Worm (Caenorhabditis elegans) whole organism, L2 larva: Measurements from ENCODE around the gene mdf-1.
A peak's percentile ranks its signal among the peaks of the same experiment; 100 is the strongest.

Source experiments
- C34F6.9 ChIP-seq: fragments of 150-350 bp; optimal IDR thresholded peaks from 2 replicates; lab custom pipeline; 2014; ENCODE audit warnings: missing biosample characterization, missing genetic modification characterization
- F13H6.1 ChIP-seq: sonication (generic microtip); optimal IDR thresholded peaks from 2 replicates; lab custom pipeline; 2016; ENCODE audit warnings: missing genetic modification characterization, missing compliant biosample characterization
- R02D3.7 ChIP-seq: fragments of 150-350 bp; optimal IDR thresholded peaks from 2 replicates; lab custom pipeline; 2014; ENCODE audit warnings: missing biosample characterization, missing genetic modification characterization
- Y55F3AM.14 ChIP-seq: fragments of 200-800 bp; sonication (Bioruptor generic); optimal IDR thresholded peaks from 2 replicates; lab custom pipeline; 2018; ENCODE audit warnings: mild to moderate bottlenecking, missing genetic modification characterization, missing compliant biosample characterization
- ZK546.5 ChIP-seq: sonication (generic microtip); optimal IDR thresholded peaks from 2 replicates; lab custom pipeline; 2017; ENCODE audit warnings: missing biosample characterization, missing genetic modification characterization
- alr-1 ChIP-seq: fragments of 150-350 bp; optimal IDR thresholded peaks from 2 replicates; lab custom pipeline; 2014; ENCODE audit warnings: missing biosample characterization, missing genetic modification characterization
- aly-2 ChIP-seq: fragments of 150-350 bp; optimal IDR thresholded peaks from 2 replicates; lab custom pipeline; 2014; ENCODE audit warnings: missing biosample characterization, missing genetic modification characterization
- blmp-1 ChIP-seq: sonication (generic microtip); optimal IDR thresholded peaks from 2 replicates; lab custom pipeline; 2017; ENCODE audit warnings: missing genetic modification characterization, mild to moderate bottlenecking, missing compliant biosample characterization, antibody characterized with exemption, moderate library complexity; ENCODE audit not compliant: insufficient read depth
- ceh-82 ChIP-seq: fragments of 150-350 bp; optimal IDR thresholded peaks from 2 replicates; lab custom pipeline; 2014; ENCODE audit warnings: missing biosample characterization, missing genetic modification characterization
- crh-2 ChIP-seq: sonication (generic microtip); optimal IDR thresholded peaks from 2 replicates; lab custom pipeline; 2017; ENCODE audit warnings: missing biosample characterization, missing genetic modification characterization
- dmd-4 ChIP-seq: sonication (generic microtip); optimal IDR thresholded peaks from 2 replicates; lab custom pipeline; 2017; ENCODE audit warnings: missing biosample characterization, missing genetic modification characterization
- elt-1 ChIP-seq: fragments of 150-350 bp; optimal IDR thresholded peaks from 2 replicates; lab custom pipeline; 2014; ENCODE audit warnings: missing biosample characterization, missing genetic modification characterization
- elt-3 ChIP-seq: sonication (generic microtip); optimal IDR thresholded peaks from 2 replicates; lab custom pipeline; 2017; ENCODE audit warnings: missing biosample characterization, missing genetic modification characterization
- fos-1 ChIP-seq: fragments of 150-350 bp; optimal IDR thresholded peaks from 2 replicates; lab custom pipeline; 2014; ENCODE audit warnings: missing biosample characterization, missing genetic modification characterization
- gmeb-1 ChIP-seq: fragments of 150-350 bp; optimal IDR thresholded peaks from 2 replicates; lab custom pipeline; 2014; ENCODE audit warnings: missing biosample characterization, missing genetic modification characterization
- lin-39 ChIP-seq: fragments of 150-350 bp; optimal IDR thresholded peaks from 2 replicates; lab custom pipeline; 2014; ENCODE audit warnings: missing biosample characterization, missing genetic modification reagents, missing genetic modification characterization
- lsy-2 ChIP-seq, 2 experiments: fragments of 150-350 bp in 1 of 2; sonication (generic microtip) in 1 of 2; optimal IDR thresholded peaks; 2 replicates each; lab custom pipeline; 2014 to 2017; ENCODE audit warnings: missing biosample characterization in 2 of 2, missing genetic modification characterization in 2 of 2
- nhr-10 ChIP-seq: sonication (generic microtip); optimal IDR thresholded peaks from 2 replicates; lab custom pipeline; 2017; ENCODE audit warnings: missing biosample characterization, missing genetic modification characterization
- nhr-11 ChIP-seq: fragments of 150-350 bp; optimal IDR thresholded peaks from 2 replicates; lab custom pipeline; 2014; ENCODE audit warnings: missing biosample characterization, missing genetic modification characterization
- nhr-129 ChIP-seq: fragments of 150-350 bp; optimal IDR thresholded peaks from 2 replicates; lab custom pipeline; 2014; ENCODE audit warnings: missing biosample characterization, missing genetic modification characterization
- nhr-23 ChIP-seq: fragments of 150-350 bp; optimal IDR thresholded peaks from 2 replicates; lab custom pipeline; 2014; ENCODE audit warnings: missing biosample characterization, missing genetic modification reagents, missing genetic modification characterization
- nhr-25 ChIP-seq: fragments of 150-350 bp; sonication (generic microtip); optimal IDR thresholded peaks from 3 replicates; lab custom pipeline; 2014; ENCODE audit warnings: missing biosample characterization, missing genetic modification characterization
- nhr-6 ChIP-seq: fragments of 150-350 bp; optimal IDR thresholded peaks from 2 replicates; lab custom pipeline; 2014; ENCODE audit warnings: missing biosample characterization, missing genetic modification characterization
- nhr-77 ChIP-seq: fragments of 150-350 bp; optimal IDR thresholded peaks from 2 replicates; lab custom pipeline; 2014; ENCODE audit warnings: missing biosample characterization, missing genetic modification characterization
- skn-1 ChIP-seq: sonication (generic microtip); optimal IDR thresholded peaks from 2 replicates; lab custom pipeline; 2017; ENCODE audit warnings: missing biosample characterization, missing genetic modification characterization
- sma-9 ChIP-seq, 2 experiments: fragments of 150-350 bp in 1 of 2; sonication (generic microtip) in 1 of 2; optimal IDR thresholded peaks; 2 replicates each; lab custom pipeline; 2014 to 2016; ENCODE audit warnings: missing genetic modification characterization in 2 of 2, mild to moderate bottlenecking in 1 of 2, missing biosample characterization in 1 of 2, missing compliant biosample characterization in 1 of 2, missing genetic modification reagents in 1 of 2, moderate library complexity in 1 of 2
- snpc-4 ChIP-seq: fragments of 150-350 bp; optimal IDR thresholded peaks from 2 replicates; lab custom pipeline; 2014; ENCODE audit warnings: missing biosample characterization, missing genetic modification characterization
- unc-39 ChIP-seq: fragments of 150-350 bp; optimal IDR thresholded peaks from 2 replicates; lab custom pipeline; 2014; ENCODE audit warnings: missing biosample characterization, missing genetic modification characterization
- unc-62 ChIP-seq: fragments of 150-350 bp; optimal IDR thresholded peaks from 2 replicates; lab custom pipeline; 2014; ENCODE audit warnings: missing biosample characterization, missing genetic modification reagents, missing genetic modification characterization
- ztf-11 ChIP-seq: sonication (generic microtip); optimal IDR thresholded peaks from 2 replicates; lab custom pipeline; 2017; ENCODE audit warnings: missing biosample characterization, missing genetic modification characterization
- ztf-4 ChIP-seq: fragments of 150-350 bp; optimal IDR thresholded peaks from 2 replicates; lab custom pipeline; 2014; ENCODE audit warnings: missing biosample characterization, missing genetic modification characterization

mdf-1 gene

DNA sequence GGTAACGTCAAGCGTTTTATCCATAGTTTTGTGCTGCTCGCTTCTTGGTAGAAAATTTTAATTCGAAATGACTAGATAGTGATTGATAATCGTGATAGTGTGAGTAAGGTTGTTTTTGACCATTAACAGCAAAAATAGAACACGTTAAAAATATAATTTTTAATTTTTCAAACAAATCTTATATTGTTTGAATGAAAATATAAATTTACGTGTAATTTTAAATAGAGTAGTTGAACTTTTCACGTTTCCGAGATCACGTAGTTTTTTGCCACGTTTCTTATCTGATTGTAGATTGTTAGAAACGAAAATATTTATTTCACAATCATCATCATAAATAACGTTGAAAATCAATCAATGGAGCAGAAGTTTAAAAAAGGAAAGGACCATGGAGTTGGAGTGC, 12.5 kb downstream of the mdf-1 start, which contains the start of the genes C50F4.10 and pfk-1.2:
Gene C50F4.10, minus strand, starts transcription at position 101 of the 400 bp plus-strand sequence.
Gene pfk-1.2, plus strand, starts transcription at position 325 of the 400 bp plus-strand sequence.
- TF ChIP-seq unc-62 (GFP tag; lab: Kevin White, UChicago): no peak
- TF ChIP-seq C34F6.9 (tag; lab: Kevin White, UChicago): no peak
- TF ChIP-seq ztf-4 (tag; lab: Kevin White, UChicago): no peak
- no peak for TF ChIP-seq snpc-4 (tag; lab: Kevin White, UChicago)
- TF ChIP-seq F13H6.1 (tag; lab: Kevin White, UChicago): no peak
- no peak for TF ChIP-seq ceh-82 (tag; lab: Kevin White, UChicago)
- TF ChIP-seq nhr-10 (tag; lab: Kevin White, UChicago): no peak
- TF ChIP-seq alr-1 (tag; lab: Kevin White, UChicago): no peak
- no peak for TF ChIP-seq blmp-1
- no peak for TF ChIP-seq dmd-4 (tag; lab: Kevin White, UChicago)
- TF ChIP-seq nhr-11 (tag; lab: Kevin White, UChicago): no peak
- TF ChIP-seq nhr-77: no peak
- no peak for TF ChIP-seq R02D3.7 (tag; lab: Kevin White, UChicago)

ce11 chrV:9527984-9528383, 16.0 kb downstream of the mdf-1 start:
- TF ChIP-seq nhr-6 (tag; lab: Kevin White, UChicago) (no peak), Y55F3AM.14 (no peak), nhr-23 (tag; lab: Kevin White, UChicago) (no peak), blmp-1 (no peak), elt-3 (tag; lab: Kevin White, UChicago) (no peak), snpc-4 (tag; lab: Kevin White, UChicago) (no peak), ZK546.5 (tag; lab: Kevin White, UChicago) (no peak)
- TF ChIP-seq, all 48 proteins: peak for 0

ce11 chrV:9527337-9527736, 16.7 kb downstream of the mdf-1 start:
- TF ChIP-seq blmp-1 (no peak), sma-9 (GFP tag; optimal IDR thresholded peaks at IDR 0.05; lab: Kevin White, UChicago) (no peak), sma-9 (tag; optimal IDR thresholded peaks at IDR 0.05; lab: Kevin White, UChicago) (no peak), fos-1 (tag; lab: Kevin White, UChicago) (peak; percentile 45)
- TF ChIP-seq, all 48 proteins: peak for 1

DNA sequence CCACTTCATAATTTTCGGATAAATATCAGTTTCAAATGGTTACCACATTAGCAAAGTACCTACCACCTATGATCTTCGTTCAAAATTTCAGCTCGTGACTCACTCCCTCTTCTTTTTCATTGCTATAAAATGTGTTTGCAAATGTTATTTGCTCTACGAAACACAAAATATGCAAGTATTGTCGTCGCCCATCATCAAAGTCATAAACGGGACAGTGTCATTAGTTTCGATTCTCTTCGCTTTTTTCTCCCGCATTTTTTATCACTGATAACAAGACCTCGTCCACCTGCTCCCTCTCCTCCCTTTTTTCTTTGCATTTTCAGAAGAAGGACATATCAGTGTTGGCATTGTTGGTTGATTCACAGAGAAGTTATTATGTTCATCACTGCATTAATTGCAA, 17.6 kb downstream of the mdf-1 start, which contains the start of gene C50F4.1:
Gene C50F4.1, plus strand, starts transcription at position 324 of the 400 bp plus-strand sequence.
- TF ChIP-seq gmeb-1 (tag; lab: Kevin White, UChicago) (peak; percentile 3), nhr-11 (tag; lab: Kevin White, UChicago) (no peak), fos-1 (tag; lab: Kevin White, UChicago) (peak; percentile 88), sma-9 (GFP tag; optimal IDR thresholded peaks at IDR 0.05; lab: Kevin White, UChicago) (peak; percentile 45), sma-9 (tag; optimal IDR thresholded peaks at IDR 0.05; lab: Kevin White, UChicago) (no peak), alr-1 (tag; lab: Kevin White, UChicago) (no peak), crh-2 (tag; lab: Kevin White, UChicago) (peak; percentile 17), nhr-25 (tag; lab: Kevin White, UChicago) (no peak), unc-39 (tag; lab: Kevin White, UChicago) (no peak), lin-39 (tag; lab: Kevin White, UChicago) (no peak), aly-2 (tag; lab: Kevin White, UChicago) (no peak), nhr-10 (tag; lab: Kevin White, UChicago) (no peak), skn-1 (tag; lab: Kevin White, UChicago) (no peak)

- TF ChIP-seq ceh-82 (tag; lab: Kevin White, UChicago): no peak
- no peak for TF ChIP-seq nhr-6 (tag; lab: Kevin White, UChicago)
- TF ChIP-seq ztf-11 (tag; lab: Kevin White, UChicago): no peak
- no peak for TF ChIP-seq elt-1 (tag; lab: Kevin White, UChicago)
- no peak for TF ChIP-seq nhr-25 (tag; lab: Kevin White, UChicago)
- no peak for TF ChIP-seq fos-1 (tag; lab: Kevin White, UChicago)
- no peak for TF ChIP-seq skn-1 (tag; lab: Kevin White, UChicago)
- TF ChIP-seq nhr-129 (tag; lab: Kevin White, UChicago): no peak
- TF ChIP-seq C34F6.9 (tag; lab: Kevin White, UChicago): no peak
- TF ChIP-seq lsy-2 (tag; optimal IDR thresholded peaks at IDR 0.05; lab: Kevin White, UChicago): no peak
- no peak for TF ChIP-seq dmd-4 (tag; lab: Kevin White, UChicago)
- no peak for TF ChIP-seq unc-39 (tag; lab: Kevin White, UChicago)
Measured at ce11 chrV:9524099-9524498, 19.9 kb downstream of the mdf-1 start, which contains the start of gene C50F4.9. Gene C50F4.9, minus strand, starts transcription at chrV:9524199.
